Worm (Caenorhabditis elegans): ENCODE measurements around the gene srd-25.

DNA sequence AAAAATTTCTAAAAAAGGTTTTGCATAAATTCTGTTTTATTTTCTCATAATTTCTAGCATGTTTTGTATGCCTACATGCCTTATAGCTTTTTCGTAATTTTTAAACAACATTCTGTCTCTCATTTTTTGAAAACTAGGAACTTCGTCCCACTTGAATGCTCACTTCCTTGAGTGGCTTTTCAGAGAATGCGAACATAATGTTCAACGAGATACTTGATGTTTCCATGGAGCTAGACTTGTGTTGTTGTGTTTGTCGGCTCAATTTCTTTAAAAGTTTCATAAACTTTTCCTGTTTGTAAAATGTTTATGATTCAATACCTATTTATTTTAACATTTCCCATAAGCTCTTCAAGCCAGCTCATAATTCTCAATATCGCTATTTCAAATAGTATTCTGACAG, 27.0 kb upstream of the srd-25 start, which contains the start of gene clec-213:
- no peak for TF ChIP-seq med-1 (GFP tag; optimal IDR thresholded peaks at IDR 0.05; ENCODE audit: insufficient read depth)
- TF ChIP-seq ztf-23 (GFP tag; IDR thresholded peaks at IDR 0.05) = no peak
- no peak for TF ChIP-seq cog-1 (tag; optimal IDR thresholded peaks at IDR 0.05)
- no peak for TF ChIP-seq ztf-29 (GFP tag; IDR thresholded peaks at IDR 0.05)
- TF ChIP-seq ref-1 (GFP tag; conservative IDR thresholded peaks at IDR 0.05) = no peak
- no peak for TF ChIP-seq flt-1 (GFP tag; IDR thresholded peaks at IDR 0.05)
- TF ChIP-seq T22C8.4 (GFP tag; IDR thresholded peaks at IDR 0.05) = no peak

Measured in whole organism, midembryonic.